Fruit fly (Drosophila melanogaster) S2 (cell line): Measurements from ENCODE around the gene CG42597.

Source experiments
- CG8478 ChIP-seq: fragments of >200 bp; optimal IDR thresholded peaks from 2 replicates; lab custom pipeline; 2018
- CTCF ChIP-seq, 2 experiments: fragments of >200 bp; optimal IDR thresholded peaks; 2 replicates each; lab custom pipeline; 2018

- TF ChIP-seq CTCF (optimal IDR thresholded peaks at IDR 0.05; lab: Kevin White, UChicago), result no peak
- no peak for TF ChIP-seq CG8478 (lab: Kevin White, UChicago)
These were observed 5.3 kb downstream of the CG42597 start for dm6 chr2L:22059852-22060251.
